Fruit fly (Drosophila melanogaster) whole organism, embryonic: ENCODE data around the gene CG31431.

Experiments used
- Asciz ChIP-seq: fragments of 200-800 bp; sonication (Bioruptor generic); optimal IDR thresholded peaks from 2 replicates; lab custom pipeline; 2017; ENCODE audit warnings: missing biosample characterization, mild to moderate bottlenecking, missing genetic modification characterization, missing genetic modification reagents
- Atf6 ChIP-seq: fragments of 200-800 bp; sonication (Bioruptor generic); IDR thresholded peaks from 2 replicates; pipeline ENCODE4 v1.3.6; 2022; ENCODE audit warnings: missing biosample characterization, missing genetic modification characterization
- CG12155 ChIP-seq: fragments of 200-800 bp; sonication (Bioruptor generic); optimal IDR thresholded peaks from 3 replicates; lab custom pipeline; 2016; ENCODE audit warnings: missing biosample characterization, missing genetic modification characterization
- CG14050 ChIP-seq: fragments of 200-800 bp; sonication (Bioruptor generic); IDR thresholded peaks from 3 replicates; pipeline ENCODE4 v1.3.6; 2022; ENCODE audit warnings: missing biosample characterization, missing genetic modification characterization
- CG15269 ChIP-seq: fragments of 200-800 bp; sonication (Bioruptor generic); optimal IDR thresholded peaks from 2 replicates; lab custom pipeline; 2018; ENCODE audit warnings: missing biosample characterization, mild to moderate bottlenecking, missing genetic modification characterization, moderate library complexity
- CG1529 ChIP-seq: fragments of 200-800 bp; sonication (Bioruptor generic); optimal IDR thresholded peaks from 3 replicates; lab custom pipeline; 2018; ENCODE audit warnings: missing biosample characterization, missing genetic modification characterization
- CG17359 ChIP-seq: fragments of 200-800 bp; sonication (Bioruptor generic); optimal IDR thresholded peaks from 3 replicates; lab custom pipeline; 2018; ENCODE audit warnings: missing biosample characterization, mild to moderate bottlenecking, missing genetic modification characterization, moderate library complexity
- CG2116 ChIP-seq: fragments of 200-800 bp; sonication (Bioruptor generic); optimal IDR thresholded peaks from 3 replicates; lab custom pipeline; 2018; ENCODE audit warnings: missing biosample characterization, mild to moderate bottlenecking, missing genetic modification characterization
- CG2889 ChIP-seq: fragments of 200-800 bp; sonication (Bioruptor generic); IDR thresholded peaks from 3 replicates; pipeline ENCODE4 v1.3.6; 2022; ENCODE audit warnings: missing biosample characterization, missing genetic modification characterization
- CG30020 ChIP-seq: fragments of 200-800 bp; optimal IDR thresholded peaks from 2 replicates; lab custom pipeline; 2019; ENCODE audit warnings: missing biosample characterization, mild to moderate bottlenecking, missing genetic modification characterization, moderate library complexity
- CG30431 ChIP-seq: fragments of 200-800 bp; sonication (Bioruptor generic); optimal IDR thresholded peaks from 2 replicates; lab custom pipeline; 2017; ENCODE audit warnings: missing biosample characterization, missing genetic modification characterization
- CG31365 ChIP-seq: fragments of 200-800 bp; sonication (Bioruptor generic); optimal IDR thresholded peaks from 2 replicates; lab custom pipeline; 2018; ENCODE audit warnings: missing biosample characterization, mild to moderate bottlenecking, missing genetic modification characterization
- CG31441 ChIP-seq: fragments of 200-800 bp; sonication (Bioruptor generic); IDR thresholded peaks from 2 replicates; pipeline ENCODE4 v1.3.6; 2022; ENCODE audit warnings: missing biosample characterization, missing genetic modification characterization
- CG32767 ChIP-seq: fragments of 200-800 bp; sonication (Bioruptor generic); IDR thresholded peaks from 2 replicates; pipeline ENCODE4 v1.3.6; 2022; ENCODE audit warnings: missing biosample characterization, missing genetic modification characterization
- CG7839 ChIP-seq: fragments of 200-800 bp; sonication (Bioruptor generic); optimal IDR thresholded peaks from 3 replicates; lab custom pipeline; 2018; ENCODE audit warnings: missing biosample characterization, mild to moderate bottlenecking, missing genetic modification characterization, moderate library complexity
- CG8388 ChIP-seq: fragments of 200-800 bp; sonication (Bioruptor generic); optimal IDR thresholded peaks from 2 replicates; lab custom pipeline; 2019; ENCODE audit warnings: missing biosample characterization, mild to moderate bottlenecking, missing genetic modification characterization, moderate library complexity
- CG9437 ChIP-seq: fragments of 200-800 bp; sonication (Bioruptor generic); optimal IDR thresholded peaks from 2 replicates; lab custom pipeline; 2018; ENCODE audit warnings: missing biosample characterization, mild to moderate bottlenecking, missing genetic modification characterization
- Chrac-16 ChIP-seq: fragments of 200-800 bp; sonication (Bioruptor generic); optimal IDR thresholded peaks from 3 replicates; lab custom pipeline; 2016; ENCODE audit warnings: missing biosample characterization, missing genetic modification characterization
- ERR ChIP-seq: fragments of 200-800 bp; sonication (Bioruptor generic); optimal IDR thresholded peaks from 2 replicates; lab custom pipeline; 2016; ENCODE audit warnings: missing biosample characterization, missing genetic modification characterization
- Ets97D ChIP-seq: fragments of 200-800 bp; sonication (Bioruptor generic); optimal IDR thresholded peaks from 3 replicates; lab custom pipeline; 2016; ENCODE audit warnings: missing biosample characterization, missing genetic modification characterization
- Hr51 ChIP-seq, 2 experiments: fragments of 200-800 bp; sonication (Bioruptor generic); optimal IDR thresholded peaks; 2 replicates in 1 of 2; 3 replicates in 1 of 2; lab custom pipeline; 2016 to 2018; ENCODE audit warnings: missing biosample characterization in 2 of 2, missing genetic modification characterization in 2 of 2, mild to moderate bottlenecking in 1 of 2, moderate library complexity in 1 of 2
- Jarid2 ChIP-seq: fragments of 200-800 bp; sonication (Bioruptor generic); optimal IDR thresholded peaks from 3 replicates; lab custom pipeline; 2017; ENCODE audit warnings: mild to moderate bottlenecking, missing biosample characterization, missing genetic modification reagents, missing genetic modification characterization
- Lpt ChIP-seq: fragments of >200 bp; optimal IDR thresholded peaks from 2 replicates; lab custom pipeline; 2018; ENCODE audit warnings: missing biosample characterization, missing genetic modification characterization
- Six4 ChIP-seq: fragments of 200-800 bp; sonication (Bioruptor generic); optimal IDR thresholded peaks from 2 replicates; lab custom pipeline; 2016; ENCODE audit warnings: missing biosample characterization, missing genetic modification characterization
- Ssrp ChIP-seq: fragments of 200-800 bp; sonication (Bioruptor generic); optimal IDR thresholded peaks from 2 replicates; lab custom pipeline; 2018; ENCODE audit warnings: missing biosample characterization, mild to moderate bottlenecking, missing genetic modification characterization, moderate library complexity
- ase ChIP-seq: fragments of 200-800 bp; sonication (Bioruptor generic); IDR thresholded peaks from 3 replicates; pipeline ENCODE4 v1.3.6; 2022; ENCODE audit warnings: missing biosample characterization, missing genetic modification characterization
- ato ChIP-seq: fragments of 200-800 bp; sonication (Bioruptor generic); IDR thresholded peaks from 2 replicates; pipeline ENCODE4 v1.3.6; 2022; ENCODE audit warnings: missing biosample characterization, missing genetic modification characterization; ENCODE audit not compliant: partially characterized antibody
- caup ChIP-seq: fragments of 200-800 bp; sonication (Bioruptor generic); optimal IDR thresholded peaks from 3 replicates; lab custom pipeline; 2017; ENCODE audit warnings: missing biosample characterization, mild to moderate bottlenecking, missing genetic modification characterization, moderate library complexity; ENCODE audit not compliant: severe bottlenecking
- chn ChIP-seq: fragments of 200-800 bp; sonication (Bioruptor generic); optimal IDR thresholded peaks from 2 replicates; lab custom pipeline; 2016; ENCODE audit warnings: missing biosample characterization, missing genetic modification characterization
- ci ChIP-seq: fragments of 200-800 bp; sonication (Bioruptor generic); IDR thresholded peaks from 3 replicates; pipeline ENCODE4 v1.3.6; 2022; ENCODE audit warnings: missing biosample characterization, missing genetic modification characterization
- crol ChIP-seq: fragments of 200-800 bp; sonication (Bioruptor generic); IDR thresholded peaks from 2 replicates; pipeline ENCODE4 v1.3.6; 2022; ENCODE audit warnings: missing biosample characterization, missing genetic modification characterization
- disco-r ChIP-seq: fragments of 200-800 bp; sonication (Bioruptor generic); optimal IDR thresholded peaks from 2 replicates; lab custom pipeline; 2016; ENCODE audit warnings: missing biosample characterization, missing genetic modification characterization
- emc ChIP-seq: fragments of 200-800 bp; sonication (Bioruptor generic); optimal IDR thresholded peaks from 2 replicates; lab custom pipeline; 2016; ENCODE audit warnings: missing biosample characterization, missing genetic modification characterization
- ewg ChIP-seq: fragments of 200-800 bp; sonication (Bioruptor generic); optimal IDR thresholded peaks from 3 replicates; lab custom pipeline; 2017; ENCODE audit warnings: mild to moderate bottlenecking, missing biosample characterization, missing genetic modification reagents, missing genetic modification characterization
- fd3F ChIP-seq: fragments of 200-800 bp; sonication (Bioruptor generic); optimal IDR thresholded peaks from 2 replicates; lab custom pipeline; 2018; ENCODE audit warnings: missing biosample characterization, mild to moderate bottlenecking, missing genetic modification characterization, moderate library complexity
- fd64A ChIP-seq: fragments of 200-800 bp; sonication (Bioruptor generic); optimal IDR thresholded peaks from 3 replicates; lab custom pipeline; 2018; ENCODE audit warnings: missing biosample characterization, mild to moderate bottlenecking, missing genetic modification characterization
- gem ChIP-seq: fragments of 200-800 bp; sonication (Bioruptor generic); optimal IDR thresholded peaks from 2 replicates; lab custom pipeline; 2019; ENCODE audit warnings: missing biosample characterization, mild to moderate bottlenecking, missing genetic modification characterization, moderate library complexity
- jing ChIP-seq: fragments of 200-800 bp; sonication (Bioruptor generic); optimal IDR thresholded peaks from 2 replicates; lab custom pipeline; 2018; ENCODE audit warnings: missing biosample characterization, mild to moderate bottlenecking, missing genetic modification characterization
- klu ChIP-seq: fragments of 200-800 bp; sonication (Bioruptor generic); IDR thresholded peaks from 2 replicates; pipeline ENCODE4 v1.3.6; 2022; ENCODE audit warnings: missing biosample characterization, missing genetic modification characterization
- mld ChIP-seq: fragments of 200-800 bp; sonication (Bioruptor generic); IDR thresholded peaks from 3 replicates; pipeline ENCODE4 v1.3.6; 2022; ENCODE audit warnings: missing biosample characterization, missing genetic modification characterization; ENCODE audit not compliant: partially characterized antibody
- nom ChIP-seq: fragments of 200-800 bp; sonication (Bioruptor generic); optimal IDR thresholded peaks from 2 replicates; lab custom pipeline; 2017; ENCODE audit warnings: missing biosample characterization, missing genetic modification characterization, mild to moderate bottlenecking, moderate library complexity, missing genetic modification reagents
- oc ChIP-seq: fragments of 200-800 bp; sonication (Bioruptor generic); optimal IDR thresholded peaks from 2 replicates; lab custom pipeline; 2018; ENCODE audit warnings: missing biosample characterization, mild to moderate bottlenecking, missing genetic modification characterization, moderate library complexity
- org-1 ChIP-seq: fragments of 200-800 bp; sonication (Bioruptor generic); optimal IDR thresholded peaks from 2 replicates; lab custom pipeline; 2017; ENCODE audit warnings: missing biosample characterization, missing genetic modification characterization
- sim ChIP-seq: fragments of 200-800 bp; sonication (Bioruptor generic); IDR thresholded peaks from 2 replicates; pipeline ENCODE4 v1.3.6; 2022; ENCODE audit warnings: missing biosample characterization, missing genetic modification characterization
- slou ChIP-seq: fragments of 200-800 bp; sonication (Bioruptor generic); optimal IDR thresholded peaks from 3 replicates; lab custom pipeline; 2016; ENCODE audit warnings: missing biosample characterization, missing genetic modification characterization
- stc ChIP-seq: fragments of 200-800 bp; sonication (Bioruptor generic); IDR thresholded peaks from 2 replicates; pipeline ENCODE4 v1.3.6; 2022; ENCODE audit warnings: missing biosample characterization, missing genetic modification characterization
- tap ChIP-seq: fragments of 200-800 bp; optimal IDR thresholded peaks from 3 replicates; lab custom pipeline; 2019; ENCODE audit warnings: missing biosample characterization, mild to moderate bottlenecking, missing genetic modification characterization, moderate library complexity
- twi ChIP-seq: fragments of 200-800 bp; optimal IDR thresholded peaks from 2 replicates; lab custom pipeline; 2019; ENCODE audit warnings: missing biosample characterization, mild to moderate bottlenecking, missing genetic modification characterization, moderate library complexity
- vvl ChIP-seq: fragments of 200-800 bp; sonication (Bioruptor generic); IDR thresholded peaks from 2 replicates; pipeline ENCODE4 v1.3.6; 2022; ENCODE audit warnings: missing biosample characterization, missing genetic modification characterization

The CG31431 gene

dm6 chr3R:21856098-21856872 lies 14.2 kb upstream of the CG31431 start, which contains the start of gene glec (continued):
- peak; percentile 25 for TF ChIP-seq CG9437 (GFP tag; lab: Kevin White, UChicago)
- TF ChIP-seq emc (GFP tag; lab: Kevin White, UChicago), result no peak
- no peak for TF ChIP-seq twi (tag; lab: Kevin White, UChicago)
- no peak for TF ChIP-seq tap (tag; lab: Kevin White, UChicago)
- no peak for TF ChIP-seq slou (GFP tag; lab: Kevin White, UChicago)
- TF ChIP-seq ewg (GFP tag; lab: Kevin White, UChicago), result peak; percentile 5
- TF ChIP-seq stc (GFP tag; lab: Robert Waterston, UW), result no peak; the same call in none of the 2 replicates
- no peak for TF ChIP-seq CG31365
- TF ChIP-seq ato (GFP tag; lab: Robert Waterston, UW), result peak; percentile 78
- peak; percentile 60 for TF ChIP-seq vvl (GFP tag; lab: Robert Waterston, UW)
- no peak for TF ChIP-seq CG1529 (GFP tag; lab: Kevin White, UChicago)
- TF ChIP-seq mld (GFP tag; lab: Robert Waterston, UW), result no peak
- no peak for TF ChIP-seq CG30020 (tag; lab: Kevin White, UChicago)
- no peak for TF ChIP-seq CG30431 (GFP tag; lab: Kevin White, UChicago)
- peak; percentile 66 for TF ChIP-seq gem (tag; lab: Kevin White, UChicago)
- peak; percentile 32 for TF ChIP-seq CG7839 (tag; lab: Kevin White, UChicago)
- TF ChIP-seq CG14050 (GFP tag; lab: Robert Waterston, UW), result no peak; the same call in 2 of the 3 replicates
- TF ChIP-seq CG31441 (GFP tag; lab: Robert Waterston, UW), result peak; percentile 28; the same call in 1 of the 2 replicates
- peak; percentile 71 for TF ChIP-seq oc
- no peak for TF ChIP-seq ase (GFP tag; lab: Robert Waterston, UW)
- peak; percentile 51 for TF ChIP-seq fd64A (GFP tag; lab: Kevin White, UChicago)
- TF ChIP-seq Six4 (GFP tag; lab: Kevin White, UChicago), result no peak
- TF ChIP-seq klu, result no peak
- peak; percentile 46 for TF ChIP-seq nom (GFP tag; lab: Kevin White, UChicago)
- TF ChIP-seq ci (GFP tag; lab: Robert Waterston, UW), result peak; percentile 90
- no peak for TF ChIP-seq CG2116 (GFP tag; lab: Kevin White, UChicago)
- TF ChIP-seq CG15269 (tag; lab: Kevin White, UChicago), result no peak
- peak; percentile 16 for TF ChIP-seq CG8388
- TF ChIP-seq Lpt, result no peak
- TF ChIP-seq crol (GFP tag; lab: Robert Waterston, UW), result peak; percentile 18; the same call in 1 of the 2 replicates
- TF ChIP-seq Chrac-16 (GFP tag; lab: Kevin White, UChicago), result peak; percentile 46
- no peak for TF ChIP-seq disco-r
- TF ChIP-seq CG17359 (tag; lab: Kevin White, UChicago), result peak; percentile 9
- TF ChIP-seq CG2889 (GFP tag; lab: Robert Waterston, UW), result no peak
- TF ChIP-seq chn, result peak; percentile 8
- peak; percentile 99 for TF ChIP-seq Jarid2 (GFP tag; lab: Kevin White, UChicago)
- peak in 1 of 2 experiments; percentile 58 for TF ChIP-seq Hr51 (GFP tag; optimal IDR thresholded peaks at IDR 0.05; lab: Kevin White, UChicago)
- TF ChIP-seq Asciz (GFP tag; lab: Kevin White, UChicago), result no peak
- no peak for TF ChIP-seq org-1 (GFP tag; lab: Kevin White, UChicago)
- peak; percentile 16; the same call in 1 of the 2 replicates for TF ChIP-seq Atf6 (GFP tag; lab: Robert Waterston, UW)
- TF ChIP-seq Ets97D, result no peak
- peak; percentile 66 for TF ChIP-seq ERR
- peak; percentile 69 for TF ChIP-seq caup (GFP tag; lab: Kevin White, UChicago)
- no peak for TF ChIP-seq jing
- peak; percentile 47 for TF ChIP-seq Ssrp (tag; lab: Kevin White, UChicago)
- no peak for TF ChIP-seq CG12155 (GFP tag; lab: Kevin White, UChicago)
- no peak for TF ChIP-seq fd3F (GFP tag; lab: Kevin White, UChicago)
- TF ChIP-seq CG32767 (GFP tag; lab: Robert Waterston, UW), result no peak
- TF ChIP-seq sim, result no peak
